Worm (Caenorhabditis elegans) whole organism, L2 larva: ENCODE results near the gene fbxa-157.

Experiments used
- C34F6.9 ChIP-seq: fragments of 150-350 bp; optimal IDR thresholded peaks from 2 replicates; lab custom pipeline; 2014; ENCODE audit warnings: missing biosample characterization, missing genetic modification characterization
- aly-2 ChIP-seq: fragments of 150-350 bp; optimal IDR thresholded peaks from 2 replicates; lab custom pipeline; 2014; ENCODE audit warnings: missing biosample characterization, missing genetic modification characterization
- ama-1 ChIP-seq: fragments of 150-350 bp; optimal IDR thresholded peaks from 2 replicates; lab custom pipeline; 2018; ENCODE audit warnings: inconsistent platforms
- lsy-2 ChIP-seq, 2 experiments: fragments of 150-350 bp in 1 of 2; sonication (generic microtip) in 1 of 2; optimal IDR thresholded peaks; 2 replicates each; lab custom pipeline; 2014 to 2017; ENCODE audit warnings: missing biosample characterization in 2 of 2, missing genetic modification characterization in 2 of 2
- mab-5 ChIP-seq: fragments of 150-350 bp; optimal IDR thresholded peaks from 2 replicates; lab custom pipeline; 2014; ENCODE audit warnings: missing biosample characterization, missing genetic modification characterization
- nhr-12 ChIP-seq: fragments of 150-350 bp; optimal IDR thresholded peaks from 2 replicates; lab custom pipeline; 2014; ENCODE audit warnings: missing biosample characterization, missing genetic modification characterization
- nhr-129 ChIP-seq: fragments of 150-350 bp; optimal IDR thresholded peaks from 2 replicates; lab custom pipeline; 2014; ENCODE audit warnings: missing biosample characterization, missing genetic modification characterization
- nhr-237 ChIP-seq: fragments of 150-350 bp; optimal IDR thresholded peaks from 2 replicates; lab custom pipeline; 2014; ENCODE audit warnings: missing biosample characterization, missing genetic modification characterization
- peb-1 ChIP-seq: fragments of 150-350 bp; optimal IDR thresholded peaks from 2 replicates; lab custom pipeline; 2014; ENCODE audit warnings: missing biosample characterization, missing genetic modification characterization

DNA sequence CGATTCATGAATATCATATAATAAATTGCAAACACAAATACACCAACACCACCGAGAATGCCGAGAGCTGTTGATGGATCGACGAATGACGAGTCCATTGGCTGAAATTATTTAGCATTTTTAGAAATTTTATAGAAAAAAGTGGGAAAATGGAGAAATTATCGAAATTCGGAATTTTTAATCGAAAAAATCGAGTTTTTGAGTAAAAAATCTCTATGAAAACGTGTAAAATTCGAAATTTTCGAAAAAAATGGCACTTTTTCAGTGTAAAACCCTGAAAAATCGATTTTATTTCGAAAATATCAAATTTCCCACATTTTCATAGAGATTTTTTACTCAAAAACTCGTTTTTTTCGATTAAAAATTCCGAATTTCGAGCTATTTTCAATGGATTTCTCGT, 43.7 kb upstream of the fbxa-157 start, which contains the start of gene tcc-1:
- TF ChIP-seq aly-2 (tag; lab: Kevin White, UChicago) (no peak), nhr-129 (tag; lab: Kevin White, UChicago) (no peak), ama-1 (lab: Kevin White, UChicago) (no peak), C34F6.9 (tag; lab: Kevin White, UChicago) (no peak), lsy-2 (tag; optimal IDR thresholded peaks at IDR 0.05; lab: Kevin White, UChicago) (no peak), nhr-237 (tag; lab: Kevin White, UChicago) (no peak), peb-1 (tag; lab: Kevin White, UChicago) (no peak), mab-5 (tag; lab: Kevin White, UChicago) (no peak), nhr-12 (tag; lab: Kevin White, UChicago) (no peak)
